Worm (Caenorhabditis elegans) whole organism, late embryonic: ENCODE measurements around the gene snrp-3.

ENCODE experiments used
- ama-1 ChIP-seq: fragments of 150-350 bp; optimal IDR thresholded peaks from 2 replicates; lab custom pipeline; 2014
- pha-2 ChIP-seq: sonication (generic microtip); optimal IDR thresholded peaks from 2 replicates; lab custom pipeline; 2017; ENCODE audit warnings: mild to moderate bottlenecking, missing genetic modification characterization, missing compliant biosample characterization
- pha-4 ChIP-seq: fragments of 150-350 bp; optimal IDR thresholded peaks from 2 replicates; lab custom pipeline; 2018; ENCODE audit warnings: missing biosample characterization, missing genetic modification reagents, missing genetic modification characterization

- no peak for TF ChIP-seq pha-2 (tag; lab: Kevin White, UChicago)
- TF ChIP-seq pha-4, result no peak
- TF ChIP-seq ama-1 (lab: Kevin White, UChicago), result no peak
Measured at ce11 chrIV:8708046-8708445, 20.4 kb upstream of the snrp-3 start.
